Fruit fly (Drosophila melanogaster): Measurements from ENCODE around the gene CG11964.

The CG11964 gene

dm6 chr3R:8932741-8933140 lies 12.1 kb downstream of the CG11964 start (continued):
- TF ChIP-seq CG2678 (tag; optimal IDR thresholded peaks at IDR 0.05) (no peak), CG13894 (tag; optimal IDR thresholded peaks at IDR 0.05) (no peak), dati (GFP tag; IDR thresholded peaks at IDR 0.05) (no peak), run (tag; optimal IDR thresholded peaks at IDR 0.05) (no peak), Tbp (GFP tag; optimal IDR thresholded peaks at IDR 0.05) (no peak), gce (GFP tag; IDR thresholded peaks at IDR 0.05) (no peak), ro (GFP tag; IDR thresholded peaks at IDR 0.05) (no peak), CG7987 (GFP tag; optimal IDR thresholded peaks at IDR 0.05) (no peak), Fer3 (tag; optimal IDR thresholded peaks at IDR 0.05) (no peak), CG7556 (GFP tag; optimal IDR thresholded peaks at IDR 0.05) (no peak), CTCF (GFP tag; optimal IDR thresholded peaks at IDR 0.05) (no peak), CG2199 (GFP tag; IDR thresholded peaks at IDR 0.05) (0 out of 3 replicates have a peak, but pooled peaks have one; percentile 33), H15 (GFP tag; IDR thresholded peaks at IDR 0.05) (no peak), D19B (GFP tag; optimal IDR thresholded peaks at IDR 0.05) (no peak), YL-1 (GFP tag; optimal IDR thresholded peaks at IDR 0.05) (no peak), Six4 (GFP tag; optimal IDR thresholded peaks at IDR 0.05) (no peak), CG12104 (GFP tag; optimal IDR thresholded peaks at IDR 0.05) (no peak), CG13296 (GFP tag; optimal IDR thresholded peaks at IDR 0.05) (no peak), knrl (GFP tag; IDR thresholded peaks at IDR 0.05; ENCODE audit: partially characterized antibody) (no peak), inv (GFP tag; IDR thresholded peaks at IDR 0.05; ENCODE audit: partially characterized antibody) (no peak), CG32767 (GFP tag; IDR thresholded peaks at IDR 0.05) (no peak), ham (GFP tag; IDR thresholded peaks at IDR 0.05) (no peak), chn (GFP tag; optimal IDR thresholded peaks at IDR 0.05) (no peak), Lim3 (GFP tag; IDR thresholded peaks at IDR 0.05) (no peak), tap (tag; optimal IDR thresholded peaks at IDR 0.05) (no peak), eyg (GFP tag; optimal IDR thresholded peaks at IDR 0.05) (no peak), row (GFP tag; IDR thresholded peaks at IDR 0.05) (0 out of 3 replicates have a peak, but pooled peaks have one; percentile 29), CG34422 (GFP tag; IDR thresholded peaks at IDR 0.05) (no peak), CG14441 (GFP tag; IDR thresholded peaks at IDR 0.05) (no peak), slbo (GFP tag; IDR thresholded peaks at IDR 0.05) (no peak), CG3407 (GFP tag; optimal IDR thresholded peaks at IDR 0.05) (no peak), al (GFP tag; IDR thresholded peaks at IDR 0.05) (no peak), Usf (GFP tag; optimal IDR thresholded peaks at IDR 0.05) (no peak), fd102C (GFP tag; optimal IDR thresholded peaks at IDR 0.05) (peak; percentile 50), rib (GFP tag; IDR thresholded peaks at IDR 0.05) (no peak), onecut (GFP tag; IDR thresholded peaks at IDR 0.05) (no peak), CG10979 (tag; optimal IDR thresholded peaks at IDR 0.05) (peak; percentile 28), Sry-β (GFP tag; optimal IDR thresholded peaks at IDR 0.05) (no peak), HLHmδ (GFP tag; optimal IDR thresholded peaks at IDR 0.05) (no peak), CG16863 (GFP tag; optimal IDR thresholded peaks at IDR 0.05) (no peak), bsh (GFP tag; optimal IDR thresholded peaks at IDR 0.05) (peak in 1 of 2 experiments; percentile 25), CG12391 (tag; optimal IDR thresholded peaks at IDR 0.05) (peak; percentile 11), CG13287 (GFP tag; IDR thresholded peaks at IDR 0.05; ENCODE audit: partially characterized antibody) (no peak), CG8290 (GFP tag; optimal IDR thresholded peaks at IDR 0.05) (no peak), CG8290 (tag; optimal IDR thresholded peaks at IDR 0.05) (no peak), CG1233 (GFP tag; optimal IDR thresholded peaks at IDR 0.05) (no peak), fd64A (GFP tag; optimal IDR thresholded peaks at IDR 0.05) (no peak), ken (GFP tag; IDR thresholded peaks at IDR 0.05) (no peak), CG2116 (GFP tag; optimal IDR thresholded peaks at IDR 0.05) (no peak), nom (GFP tag; optimal IDR thresholded peaks at IDR 0.05) (no peak), zen (tag; optimal IDR thresholded peaks at IDR 0.05) (peak; percentile 60), CG14667 (GFP tag; IDR thresholded peaks at IDR 0.05) (no peak), CG7271 (tag; optimal IDR thresholded peaks at IDR 0.05) (no peak)

Data from whole organism, embryonic.